Worm (Caenorhabditis elegans): ENCODE data around the gene tsp-8.

- no peak for TF ChIP-seq snpc-4 (tag; optimal IDR thresholded peaks at IDR 0.05)
- TF ChIP-seq nhr-12 (tag; optimal IDR thresholded peaks at IDR 0.05), result no peak
Observed at ce11 chrX:14694633-14695177, 34.6 kb downstream of the tsp-8 start.

Measured in whole organism, L2 larva.